Fruit fly (Drosophila melanogaster): ENCODE measurements around the gene TTLL5.

Gene TTLL5

DNA sequence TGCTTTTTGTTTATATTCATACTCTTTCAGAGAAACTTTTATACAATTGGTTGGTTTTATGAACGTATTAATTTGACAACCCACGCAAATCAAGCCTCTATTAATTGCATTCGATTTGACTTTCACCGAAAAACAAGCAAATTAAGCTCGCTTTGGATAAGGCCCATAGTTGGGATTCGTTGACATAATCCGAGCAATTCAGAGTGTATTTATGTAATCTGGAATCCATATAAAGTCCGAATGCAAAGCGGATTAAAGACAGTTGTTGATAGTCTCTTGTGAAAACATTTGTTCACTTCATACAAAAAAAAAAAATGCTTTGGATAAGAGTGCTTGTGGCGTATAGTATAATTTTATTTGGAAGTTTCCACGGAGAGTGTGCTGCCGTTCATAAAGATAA lies 20.5 kb downstream of the TTLL5 start, which contains the start of gene CG45095:
CG45095 (plus strand) TSS at position 301 of the 400 bp plus-strand sequence.
- TF ChIP-seq CTCF (optimal IDR thresholded peaks at IDR 0.05) (no peak), CG8478 (optimal IDR thresholded peaks at IDR 0.05) (no peak)

DNA sequence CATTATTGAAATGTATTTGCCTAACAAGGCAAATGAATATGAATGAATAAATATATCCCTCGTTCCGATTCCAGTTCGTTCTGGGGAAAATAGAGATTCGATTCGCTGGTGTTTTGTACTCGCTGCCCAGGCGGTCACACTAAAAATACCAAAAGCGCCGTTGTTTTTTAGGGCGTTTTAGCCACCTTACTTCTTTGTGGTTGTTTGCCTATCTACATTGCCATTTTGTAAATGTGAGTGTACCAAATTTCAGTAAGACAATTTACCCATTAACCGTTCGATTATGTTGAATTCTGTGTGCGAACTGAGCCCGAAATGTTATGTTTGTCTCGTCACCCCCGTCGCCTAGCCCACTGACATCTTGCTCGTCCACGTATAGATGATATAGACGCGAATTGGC lies 25.2 kb downstream of the TTLL5 start, which contains the start of the genes CG33095 and CG33096:
CG33095 (plus strand) TSS at position 187 of the 400 bp plus-strand sequence.
CG33096 (plus strand) TSS at position 187 of the 400 bp plus-strand sequence.
- TF ChIP-seq CG8478 (optimal IDR thresholded peaks at IDR 0.05), result no peak

DNA sequence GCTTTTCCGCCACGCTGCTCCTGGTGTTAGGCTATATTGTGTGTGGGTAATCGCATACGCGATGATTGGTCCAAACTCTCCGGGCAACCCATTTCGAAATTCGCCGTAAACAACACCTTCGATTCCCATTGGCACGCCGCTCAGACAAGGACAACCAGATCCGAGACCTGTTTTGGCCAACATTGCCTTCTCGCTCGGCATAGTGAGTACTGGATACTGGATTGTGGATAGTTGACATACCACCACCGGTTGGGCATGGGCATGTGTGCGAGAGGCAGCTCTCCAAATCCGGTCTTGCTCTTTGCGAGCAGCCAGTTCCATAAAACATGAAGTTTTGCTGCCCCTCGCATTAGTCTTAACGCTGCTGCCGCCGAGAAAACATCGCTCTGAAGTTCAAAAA lies 28.1 kb downstream of the TTLL5 start, which contains the start of gene fd96Cb:
fd96Cb (plus strand) TSS at position 374 of the 400 bp plus-strand sequence.
- TF ChIP-seq CG8478 (optimal IDR thresholded peaks at IDR 0.05), result no peak

DNA sequence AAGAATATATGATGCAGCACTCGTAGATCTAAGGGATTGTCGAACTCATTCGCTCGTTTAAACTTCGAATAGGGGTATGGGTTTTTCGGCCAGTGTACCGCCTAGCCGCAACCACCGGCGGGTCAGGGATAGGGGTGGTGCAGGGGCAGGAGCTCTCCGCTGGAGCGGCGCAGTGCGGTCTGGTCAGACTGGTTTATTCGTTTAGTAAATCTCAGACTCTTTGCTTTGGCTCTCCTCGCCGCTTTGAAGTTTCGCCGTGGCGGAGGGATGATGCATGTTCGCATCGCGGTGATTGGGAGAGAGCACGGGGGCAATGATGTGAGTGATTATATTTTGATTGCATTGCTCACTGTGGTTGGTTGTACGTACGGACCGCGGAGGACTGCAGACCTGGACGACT lies 40.4 kb downstream of the TTLL5 start, which contains the start of gene fd96Ca:
fd96Ca (plus strand) TSS at position 337 of the 400 bp plus-strand sequence.
- TF ChIP-seq CTCF (optimal IDR thresholded peaks at IDR 0.05) (no peak), CG8478 (optimal IDR thresholded peaks at IDR 0.05) (no peak)

DNA sequence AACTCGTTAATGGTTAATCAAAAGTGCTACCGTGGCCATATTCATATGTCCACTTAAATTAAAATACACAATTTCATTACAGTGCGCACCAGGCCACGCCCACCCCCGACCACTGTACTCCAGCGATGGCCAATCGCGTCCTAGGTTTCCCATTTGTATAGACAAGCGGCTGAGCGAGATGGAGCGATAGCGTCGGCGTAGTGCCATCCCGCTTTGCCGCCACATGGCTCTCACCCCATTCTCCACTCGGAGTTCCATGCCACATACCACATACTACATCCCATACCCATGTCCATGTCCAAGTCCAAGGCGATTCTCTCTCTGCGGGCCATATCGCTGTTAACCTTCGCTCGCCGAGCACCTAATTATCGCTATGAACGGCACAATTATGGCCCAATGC lies 42.3 kb downstream of the TTLL5 start:
- TF ChIP-seq CG8478 (optimal IDR thresholded peaks at IDR 0.05) (no peak), CTCF (optimal IDR thresholded peaks at IDR 0.05) (peak in 1 of 2 experiments; percentile 30)

DNA sequence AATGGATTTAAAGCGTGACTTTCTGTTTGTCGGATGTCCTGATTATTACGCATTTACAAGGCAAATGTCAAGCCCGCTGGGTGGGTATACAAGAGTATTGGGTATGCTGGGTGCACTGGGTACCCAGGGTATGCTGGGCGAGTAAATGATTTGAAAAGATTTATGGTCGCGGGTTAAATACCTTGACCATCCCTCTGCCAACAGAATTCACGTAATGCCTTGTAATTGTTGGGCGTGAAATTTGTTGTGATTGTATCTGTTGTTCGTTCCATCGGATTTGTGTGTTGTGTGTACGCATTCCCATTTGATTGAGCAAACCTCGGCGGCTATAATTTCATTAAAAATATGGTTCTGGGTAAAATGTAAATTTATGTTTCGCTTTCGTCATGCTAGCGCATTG lies 44.1 kb downstream of the TTLL5 start:
- TF ChIP-seq CTCF (optimal IDR thresholded peaks at IDR 0.05), result no peak
- no peak for TF ChIP-seq CG8478 (optimal IDR thresholded peaks at IDR 0.05)

DNA sequence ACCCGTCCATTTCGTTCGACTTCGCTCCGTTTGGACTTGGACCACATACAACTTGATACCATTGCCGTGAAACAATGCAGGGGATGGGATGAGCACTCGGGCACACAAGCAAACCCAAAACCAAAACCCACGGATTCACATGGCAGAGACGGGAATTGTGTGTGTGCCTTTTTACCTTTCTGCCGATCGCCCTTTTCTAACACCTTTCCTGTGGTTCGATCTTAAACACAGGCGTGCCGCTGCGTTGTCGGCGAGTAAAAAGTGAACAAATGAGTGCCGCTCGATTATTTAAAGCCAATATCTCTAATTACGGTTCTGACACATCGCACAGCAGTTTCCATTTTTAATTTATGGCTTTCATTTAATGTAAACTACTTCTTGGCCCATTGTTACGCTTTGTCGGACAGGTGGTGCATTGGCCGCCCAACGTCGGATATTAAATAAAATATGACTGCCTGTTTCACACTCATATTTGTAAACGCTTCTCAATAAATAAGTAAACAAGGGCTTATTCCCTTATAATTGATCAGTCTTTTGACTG lies 45.4 kb downstream of the TTLL5 start:
- TF ChIP-seq CG8478 (optimal IDR thresholded peaks at IDR 0.05), result no peak
- TF ChIP-seq CTCF (optimal IDR thresholded peaks at IDR 0.05), result no peak

DNA sequence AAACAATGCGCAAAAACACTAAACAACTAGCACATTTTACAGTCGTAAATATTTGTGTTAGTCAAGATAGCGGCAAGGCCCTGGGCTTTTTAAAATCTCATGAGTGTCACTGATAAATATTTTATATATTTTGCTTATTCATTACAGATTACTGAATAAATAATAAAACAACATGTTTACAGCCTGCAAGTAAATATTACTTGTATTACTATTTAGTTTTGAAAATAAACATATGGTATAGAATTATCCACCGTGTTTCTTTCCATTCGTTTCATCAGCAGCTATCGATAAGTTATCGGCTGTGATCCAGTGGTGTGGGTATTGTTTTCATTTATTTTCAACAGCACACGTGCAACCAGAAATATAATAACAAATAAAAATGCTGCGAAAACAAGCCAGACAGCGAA lies 48.2 kb downstream of the TTLL5 start, which contains the start of the genes shams and CG11920:
shams (minus strand) TSS at position 50 of the 407 bp plus-strand sequence.
CG11920 (plus strand) TSS at position 320 of the 407 bp plus-strand sequence.
- TF ChIP-seq CTCF (optimal IDR thresholded peaks at IDR 0.05), result no peak
- no peak for TF ChIP-seq CG8478 (optimal IDR thresholded peaks at IDR 0.05)

DNA sequence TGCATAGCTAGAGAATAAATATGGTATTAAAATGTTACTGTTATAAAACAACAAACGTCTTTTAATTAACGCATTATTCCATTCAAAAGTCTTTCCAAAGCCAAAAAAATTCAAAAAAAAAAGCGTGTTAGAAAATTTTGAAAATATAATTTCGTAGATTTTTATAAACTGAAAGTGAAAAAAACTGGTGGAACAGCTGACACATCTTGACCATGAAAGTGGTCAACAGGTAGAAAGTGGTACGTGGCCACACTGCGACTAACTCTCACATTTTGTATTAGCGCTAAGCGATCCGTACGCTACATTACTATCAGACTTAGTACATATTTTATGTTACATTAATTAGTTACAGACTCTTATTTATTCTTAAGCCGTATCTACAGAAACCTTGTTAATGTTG lies 51.8 kb downstream of the TTLL5 start, which contains the start of gene CG11836:
CG11836 (plus strand) TSS at position 256 of the 400 bp plus-strand sequence.
- TF ChIP-seq CG8478 (optimal IDR thresholded peaks at IDR 0.05), result no peak
- TF ChIP-seq CTCF (optimal IDR thresholded peaks at IDR 0.05), result no peak

DNA sequence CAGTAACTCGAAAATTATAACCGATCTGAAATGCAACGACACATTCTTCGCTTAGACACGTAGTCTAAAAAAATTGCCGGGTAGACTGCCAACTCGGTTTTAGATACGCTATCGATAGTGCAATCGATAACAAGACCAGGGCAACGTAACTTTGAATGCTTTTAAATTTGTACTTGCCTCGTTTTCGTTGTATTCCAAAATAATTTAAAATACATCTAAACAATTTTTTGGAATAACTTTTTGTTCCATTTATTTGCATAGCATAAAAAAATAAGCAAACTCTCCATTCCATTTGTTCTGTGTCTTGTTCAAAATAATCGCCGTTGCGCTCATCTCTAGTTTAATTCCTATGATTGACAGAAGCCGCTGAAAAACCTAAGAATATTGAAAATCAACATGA lies 53.2 kb downstream of the TTLL5 start, which contains the start of the genes Stt3B and CG11839:
Stt3B (minus strand) TSS at position 69 of the 400 bp plus-strand sequence.
CG11839 (plus strand) TSS at position 359 of the 400 bp plus-strand sequence.
- TF ChIP-seq CTCF (optimal IDR thresholded peaks at IDR 0.05), result no peak
- TF ChIP-seq CG8478 (optimal IDR thresholded peaks at IDR 0.05), result no peak

DNA sequence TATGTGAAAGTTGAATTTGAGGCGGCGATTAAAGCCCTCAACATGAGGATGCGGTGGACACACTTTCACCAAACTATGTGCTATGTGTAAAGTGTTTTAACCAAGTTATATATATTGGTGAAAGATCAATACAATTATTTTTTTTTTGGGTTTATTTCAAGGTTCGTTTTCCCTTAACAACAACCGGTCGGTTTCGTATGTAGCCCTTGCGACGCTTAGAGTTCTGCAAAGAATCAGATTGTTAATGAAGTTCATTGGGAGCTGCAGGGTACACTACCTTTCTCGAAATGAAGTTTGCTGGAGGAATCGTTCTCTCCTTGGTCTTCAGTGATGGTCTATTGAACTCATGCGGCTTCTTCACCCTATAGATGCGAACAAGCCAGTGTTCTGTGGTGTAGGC lies 55.9 kb downstream of the TTLL5 start:
- no peak for TF ChIP-seq CG8478 (optimal IDR thresholded peaks at IDR 0.05)
- no peak for TF ChIP-seq CTCF (optimal IDR thresholded peaks at IDR 0.05)

DNA sequence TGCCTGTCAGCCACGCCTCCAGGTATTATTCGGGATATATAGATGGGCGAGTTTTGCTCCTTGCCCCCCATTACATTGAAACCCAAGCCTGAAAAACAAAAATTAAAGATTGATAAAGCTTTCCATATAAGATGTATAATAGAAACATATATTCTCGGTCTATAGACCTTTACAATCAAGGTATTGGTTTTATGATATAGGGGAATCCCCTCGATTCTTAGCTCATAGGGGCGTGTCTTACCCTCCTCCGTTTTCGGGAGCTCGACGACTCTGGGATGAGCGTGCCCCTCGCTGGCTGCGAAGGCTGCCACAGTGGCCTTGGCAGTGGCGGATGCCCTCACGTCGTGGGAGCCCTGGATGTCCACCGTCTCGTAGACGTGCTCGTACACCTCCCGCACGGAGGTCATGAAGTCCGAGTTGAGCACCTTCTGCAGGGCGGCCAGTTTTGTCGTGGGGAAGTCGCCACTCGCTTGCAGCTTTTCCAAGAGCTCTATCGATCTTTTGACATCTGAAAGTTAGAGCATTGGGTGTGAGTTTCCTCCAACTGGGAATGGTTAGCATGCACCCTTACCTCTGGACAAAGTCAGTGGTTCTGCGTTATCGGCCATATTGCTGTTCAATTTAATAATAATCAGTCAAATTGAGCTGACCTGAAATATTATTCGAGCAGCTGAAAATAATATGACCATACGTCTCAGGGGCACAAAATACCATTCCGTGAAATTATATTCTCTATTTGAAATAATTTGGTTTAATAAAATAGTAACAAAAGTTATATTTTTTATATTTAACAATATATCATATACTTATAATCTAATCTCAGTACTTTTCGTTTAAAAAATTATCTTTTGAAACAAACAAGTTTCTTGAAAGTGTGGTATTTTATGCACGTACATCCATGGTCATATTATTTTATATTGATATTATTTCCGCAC lies 57.5 kb downstream of the TTLL5 start, which contains the start of the genes veli and PQBP1:
veli (minus strand) TSS at position 685 of the 935 bp plus-strand sequence.
PQBP1 (plus strand) TSS at position 885 of the 935 bp plus-strand sequence.
- TF ChIP-seq CG8478 (optimal IDR thresholded peaks at IDR 0.05) (no peak), CTCF (optimal IDR thresholded peaks at IDR 0.05) (no peak)

All from S2 (cell line).